Worm (Caenorhabditis elegans): ENCODE results near the gene unc-33.

DNA sequence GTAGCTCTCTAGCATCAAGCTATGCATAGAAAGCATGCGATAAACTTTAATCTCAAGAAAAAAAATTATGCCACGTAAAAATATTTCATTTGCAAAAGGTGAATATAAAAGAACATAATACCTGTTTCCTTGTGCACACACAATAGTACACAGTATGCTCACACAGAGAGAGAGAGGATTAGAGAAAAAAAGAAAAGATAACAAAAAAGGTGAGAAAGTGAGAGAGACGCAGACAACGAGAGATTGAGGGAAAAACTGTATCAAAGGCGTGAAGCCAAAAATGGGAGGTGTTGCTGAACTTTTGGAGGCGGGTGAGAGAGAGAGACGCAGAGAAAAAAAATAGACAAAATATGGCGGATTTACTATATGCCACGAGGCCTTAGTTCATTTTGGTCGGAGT is 31.6 kb downstream of the unc-33 start:
- no peak for TF ChIP-seq pqm-1 (tag; optimal IDR thresholded peaks at IDR 0.05)
- no peak for TF ChIP-seq ama-1 (optimal IDR thresholded peaks at IDR 0.05)
- TF ChIP-seq aly-2 (tag; optimal IDR thresholded peaks at IDR 0.05) = no peak
- TF ChIP-seq ztf-4 (tag; optimal IDR thresholded peaks at IDR 0.05) = no peak
- TF ChIP-seq nhr-76 (tag; optimal IDR thresholded peaks at IDR 0.05) = no peak
- TF ChIP-seq lin-39 (tag; optimal IDR thresholded peaks at IDR 0.05) = no peak
- TF ChIP-seq mep-1 (tag; optimal IDR thresholded peaks at IDR 0.05) = no peak
- TF ChIP-seq ztf-11 (tag; optimal IDR thresholded peaks at IDR 0.05) = no peak
- TF ChIP-seq lin-13 (GFP tag; optimal IDR thresholded peaks at IDR 0.05) = no peak

Data from whole organism, L1 larva.